Fruit fly (Drosophila melanogaster) S2 (cell line): Measurements from ENCODE around the gene Tet.

Source experiments
- CG8478 ChIP-seq: fragments of >200 bp; optimal IDR thresholded peaks from 2 replicates; lab custom pipeline; 2018
- CTCF ChIP-seq, 2 experiments: fragments of >200 bp; optimal IDR thresholded peaks; 2 replicates each; lab custom pipeline; 2018

DNA sequence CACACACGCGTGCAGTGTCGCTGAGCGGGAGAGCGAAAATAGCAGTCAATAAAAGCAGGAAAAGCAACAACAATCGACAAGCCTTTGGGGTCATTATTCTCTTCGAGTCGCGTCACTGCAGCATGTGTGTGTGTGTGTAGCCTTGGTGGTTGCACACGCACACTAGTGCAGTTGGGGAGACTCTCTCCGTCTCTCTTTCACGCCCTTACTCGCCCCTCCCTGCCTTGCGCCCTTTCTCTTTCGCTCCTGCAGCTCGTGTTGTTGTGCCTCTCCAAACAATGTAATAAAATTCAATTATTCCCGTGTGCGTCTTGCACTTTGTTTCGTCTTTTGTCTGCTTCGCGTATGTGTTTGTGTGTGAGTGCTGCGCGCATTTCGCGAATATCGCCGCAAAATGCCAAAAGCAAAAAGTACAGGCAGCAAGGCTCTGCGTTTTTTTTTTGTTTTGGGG, 55.4 kb downstream of the Tet start:
- TF ChIP-seq CTCF (optimal IDR thresholded peaks at IDR 0.05; lab: Kevin White, UChicago) (no peak), CG8478 (lab: Kevin White, UChicago) (no peak)
